Worm (Caenorhabditis elegans) whole organism, young adult: Measurements from ENCODE around the gene btbd-10.
"Not testable (repeated sequence)": the region's sequence is repeated elsewhere in the genome, so short reads cannot be mapped to it uniquely, and the experiment has no call there.

ENCODE experiments used
- B0035.1 ChIP-seq: sonication (generic microtip); optimal IDR thresholded peaks from 2 replicates; lab custom pipeline; 2016; ENCODE audit warnings: missing genetic modification characterization, mild to moderate bottlenecking, missing compliant biosample characterization, missing genotype, missing genetic modification reagents
- B0261.1 ChIP-seq: sonication (generic microtip); optimal IDR thresholded peaks from 2 replicates; lab custom pipeline; 2016; ENCODE audit warnings: mild to moderate bottlenecking, missing genetic modification characterization, moderate library complexity, missing compliant biosample characterization
- F22D6.2 ChIP-seq: sonication (generic microtip); optimal IDR thresholded peaks from 2 replicates; lab custom pipeline; 2016; ENCODE audit warnings: mild to moderate bottlenecking, missing genetic modification characterization, missing compliant biosample characterization
- F57A8.1 ChIP-seq: fragments of 200-800 bp; sonication (Bioruptor generic); optimal IDR thresholded peaks from 2 replicates; lab custom pipeline; 2018; ENCODE audit warnings: mild to moderate bottlenecking, missing genetic modification characterization, moderate library complexity, missing compliant biosample characterization
- F57C9.4 ChIP-seq: sonication (generic microtip); optimal IDR thresholded peaks from 2 replicates; lab custom pipeline; 2017; ENCODE audit warnings: mild to moderate bottlenecking, missing genetic modification characterization, missing compliant biosample characterization
- T07F8.4 ChIP-seq: sonication (generic microtip); optimal IDR thresholded peaks from 2 replicates; lab custom pipeline; 2016; ENCODE audit warnings: mild to moderate bottlenecking, missing genetic modification characterization, moderate library complexity, missing compliant biosample characterization
- T26A5.8 ChIP-seq: sonication (generic microtip); optimal IDR thresholded peaks from 2 replicates; lab custom pipeline; 2016; ENCODE audit warnings: missing genetic modification characterization, missing compliant biosample characterization
- Y53F4B.3 ChIP-seq: fragments of 200-800 bp; sonication (Bioruptor generic); IDR thresholded peaks from 2 replicates; pipeline ENCODE4 v1.3.6; 2022; ENCODE audit warnings: missing genetic modification reagents, missing genetic modification characterization, missing compliant biosample characterization
- atf-7 ChIP-seq: sonication (generic microtip); optimal IDR thresholded peaks from 2 replicates; lab custom pipeline; 2017; ENCODE audit warnings: mild to moderate bottlenecking, missing genetic modification characterization, missing compliant biosample characterization
- attf-5 ChIP-seq: fragments of 200-800 bp; sonication (Bioruptor generic); optimal IDR thresholded peaks from 2 replicates; lab custom pipeline; 2018; ENCODE audit warnings: mild to moderate bottlenecking, missing genetic modification characterization, missing compliant biosample characterization
- attf-6 ChIP-seq: fragments of 200-800 bp; sonication (Bioruptor generic); IDR thresholded peaks from 2 replicates; pipeline ENCODE4 v1.3.6; 2022; ENCODE audit warnings: missing genetic modification reagents, missing genetic modification characterization, missing compliant biosample characterization
- cebp-1 ChIP-seq, 2 experiments: fragments of 200-800 bp in 1 of 2; sonication (Bioruptor generic) in 1 of 2; sonication (generic microtip) in 1 of 2; IDR thresholded peaks in 1 of 2; optimal IDR thresholded peaks in 1 of 2; 2 replicates each; pipeline versions ENCODE4 v1.3.6 to Lab custom; 2017 to 2022; ENCODE audit warnings: missing compliant biosample characterization in 2 of 2, missing genetic modification characterization in 2 of 2, mild to moderate bottlenecking in 1 of 2, missing genetic modification reagents in 1 of 2, moderate library complexity in 1 of 2
- ceh-91 ChIP-seq: fragments of 200-800 bp; sonication (Bioruptor generic); IDR thresholded peaks from 2 replicates; pipeline ENCODE4 v1.3.6; 2022; ENCODE audit warnings: missing genetic modification reagents, missing genetic modification characterization, missing compliant biosample characterization
- die-1 ChIP-seq: sonication (generic microtip); optimal IDR thresholded peaks from 2 replicates; lab custom pipeline; 2016; ENCODE audit warnings: missing genotype, mild to moderate bottlenecking, missing genetic modification characterization, missing compliant biosample characterization
- dpff-1 ChIP-seq: sonication (generic microtip); optimal IDR thresholded peaks from 2 replicates; lab custom pipeline; 2017; ENCODE audit warnings: mild to moderate bottlenecking, missing genetic modification characterization, missing compliant biosample characterization
- dpl-1 ChIP-seq: fragments of 150-350 bp; optimal IDR thresholded peaks from 2 replicates; lab custom pipeline; 2014; ENCODE audit warnings: missing biosample characterization, missing genetic modification reagents, missing genetic modification characterization
- egl-18 ChIP-seq: fragments of 200-800 bp; sonication (Bioruptor generic); IDR thresholded peaks from 2 replicates; pipeline ENCODE4 v1.3.6; 2022; ENCODE audit warnings: missing genetic modification reagents, missing genetic modification characterization, missing compliant biosample characterization
- egrh-3 ChIP-seq: fragments of 200-800 bp; sonication (Bioruptor generic); IDR thresholded peaks from 2 replicates; pipeline ENCODE4 v1.3.6; 2022; ENCODE audit warnings: missing genetic modification reagents, missing genetic modification characterization, missing compliant biosample characterization
- ets-4 ChIP-seq: fragments of 200-800 bp; sonication (Bioruptor generic); optimal IDR thresholded peaks from 2 replicates; lab custom pipeline; 2018; ENCODE audit warnings: mild to moderate bottlenecking, missing genetic modification characterization, missing compliant biosample characterization
- fkh-3 ChIP-seq: sonication (generic microtip); optimal IDR thresholded peaks from 2 replicates; lab custom pipeline; 2016; ENCODE audit warnings: mild to moderate bottlenecking, missing genetic modification characterization, missing compliant biosample characterization
- hrde-1 ChIP-seq: sonication (generic microtip); optimal IDR thresholded peaks from 2 replicates; lab custom pipeline; 2016; ENCODE audit warnings: missing genetic modification characterization, mild to moderate bottlenecking, missing compliant biosample characterization, moderate library complexity, missing genotype, missing genetic modification reagents, borderline replicate concordance
- lag-1 ChIP-seq: fragments of 200-800 bp; sonication (Bioruptor generic); IDR thresholded peaks from 2 replicates; pipeline ENCODE4 v1.3.6; 2022; ENCODE audit warnings: missing genetic modification reagents, missing genetic modification characterization, missing compliant biosample characterization
- let-607 ChIP-seq, 2 experiments: fragments of 200-800 bp in 1 of 2; sonication (Bioruptor generic) in 1 of 2; sonication (generic microtip) in 1 of 2; optimal IDR thresholded peaks; 2 replicates each; lab custom pipeline; 2016 to 2018; ENCODE audit warnings: mild to moderate bottlenecking in 2 of 2, missing compliant biosample characterization in 2 of 2, missing genetic modification characterization in 2 of 2, moderate library complexity in 2 of 2, missing genotype in 1 of 2
- lir-1 ChIP-seq: fragments of 200-800 bp; sonication (Bioruptor generic); conservative IDR thresholded peaks from 2 replicates; pipeline ENCODE4 v1.3.6; 2022; ENCODE audit warnings: missing genetic modification reagents, missing genetic modification characterization, missing compliant biosample characterization
- madf-3 ChIP-seq: fragments of 200-800 bp; sonication (Bioruptor generic); IDR thresholded peaks from 2 replicates; pipeline ENCODE4 v1.3.6; 2022; ENCODE audit warnings: missing genetic modification reagents, missing genetic modification characterization, missing compliant biosample characterization
- madf-6 ChIP-seq: fragments of 200-800 bp; sonication (Bioruptor generic); IDR thresholded peaks from 2 replicates; pipeline ENCODE4 v1.3.6; 2022; ENCODE audit warnings: missing genetic modification reagents, missing genetic modification characterization, missing compliant biosample characterization
- mel-28 ChIP-seq: sonication (generic microtip); optimal IDR thresholded peaks from 2 replicates; lab custom pipeline; 2016; ENCODE audit warnings: borderline replicate concordance, mild to moderate bottlenecking, missing genetic modification characterization, missing compliant biosample characterization
- nfya-2 ChIP-seq: fragments of 200-800 bp; sonication (Bioruptor generic); IDR thresholded peaks from 2 replicates; pipeline ENCODE4 v1.3.6; 2022; ENCODE audit warnings: missing genetic modification reagents, missing genetic modification characterization, missing compliant biosample characterization
- nhr-120 ChIP-seq: fragments of 200-800 bp; sonication (Bioruptor generic); IDR thresholded peaks from 2 replicates; pipeline ENCODE4 v1.3.6; 2022; ENCODE audit warnings: missing genetic modification characterization, missing compliant biosample characterization
- nhr-27 ChIP-seq: fragments of 200-800 bp; sonication (Bioruptor generic); optimal IDR thresholded peaks from 2 replicates; lab custom pipeline; 2018; ENCODE audit warnings: mild to moderate bottlenecking, missing genetic modification characterization, moderate library complexity, missing compliant biosample characterization
- nhr-80 ChIP-seq: sonication (generic microtip); optimal IDR thresholded peaks from 2 replicates; lab custom pipeline; 2016; ENCODE audit warnings: missing genetic modification characterization, missing compliant biosample characterization
- nhr-90 ChIP-seq: sonication (generic microtip); optimal IDR thresholded peaks from 2 replicates; lab custom pipeline; 2016; ENCODE audit warnings: missing genotype, mild to moderate bottlenecking, missing genetic modification characterization, missing compliant biosample characterization
- pbrm-1 ChIP-seq: fragments of 200-800 bp; sonication (Bioruptor generic); IDR thresholded peaks from 2 replicates; pipeline ENCODE4 v1.3.6; 2022; ENCODE audit warnings: missing genetic modification reagents, missing genetic modification characterization, missing compliant biosample characterization
- sdz-38 ChIP-seq: sonication (generic microtip); optimal IDR thresholded peaks from 2 replicates; lab custom pipeline; 2016; ENCODE audit warnings: missing genotype, missing genetic modification characterization, missing compliant biosample characterization
- snpc-4 ChIP-seq, 5 experiments: fragments of 150-350 bp in 1 of 5; sonication (generic microtip) in 4 of 5; optimal IDR thresholded peaks; 2 replicates each; lab custom pipeline; 2014 to 2018; ENCODE audit warnings: missing genetic modification characterization in 5 of 5, missing biosample characterization in 3 of 5, antibody characterized with exemption in 2 of 5, mild to moderate bottlenecking in 2 of 5, missing compliant biosample characterization in 2 of 5, missing genotype in 2 of 5, moderate library complexity in 2 of 5, missing genetic modification reagents in 1 of 5
- unc-130 ChIP-seq: sonication (generic microtip); optimal IDR thresholded peaks from 2 replicates; lab custom pipeline; 2016; ENCODE audit warnings: missing genetic modification reagents, missing genetic modification characterization, missing compliant biosample characterization
- unc-62 ChIP-seq: fragments of 150-350 bp; optimal IDR thresholded peaks from 2 replicates; lab custom pipeline; 2014; ENCODE audit warnings: missing biosample characterization, missing genetic modification reagents, missing genetic modification characterization
- zim-3 ChIP-seq: sonication (generic microtip); optimal IDR thresholded peaks from 2 replicates; lab custom pipeline; 2017; ENCODE audit warnings: mild to moderate bottlenecking, missing genetic modification characterization, moderate library complexity, missing compliant biosample characterization
- ztf-18 ChIP-seq: sonication (generic microtip); optimal IDR thresholded peaks from 2 replicates; lab custom pipeline; 2016; ENCODE audit warnings: missing genotype, mild to moderate bottlenecking, missing genetic modification characterization, missing compliant biosample characterization
- ztf-22 ChIP-seq: fragments of 200-800 bp; sonication (Bioruptor generic); optimal IDR thresholded peaks from 2 replicates; lab custom pipeline; 2018; ENCODE audit warnings: mild to moderate bottlenecking, missing genetic modification characterization, moderate library complexity, missing compliant biosample characterization

Gene btbd-10

DNA sequence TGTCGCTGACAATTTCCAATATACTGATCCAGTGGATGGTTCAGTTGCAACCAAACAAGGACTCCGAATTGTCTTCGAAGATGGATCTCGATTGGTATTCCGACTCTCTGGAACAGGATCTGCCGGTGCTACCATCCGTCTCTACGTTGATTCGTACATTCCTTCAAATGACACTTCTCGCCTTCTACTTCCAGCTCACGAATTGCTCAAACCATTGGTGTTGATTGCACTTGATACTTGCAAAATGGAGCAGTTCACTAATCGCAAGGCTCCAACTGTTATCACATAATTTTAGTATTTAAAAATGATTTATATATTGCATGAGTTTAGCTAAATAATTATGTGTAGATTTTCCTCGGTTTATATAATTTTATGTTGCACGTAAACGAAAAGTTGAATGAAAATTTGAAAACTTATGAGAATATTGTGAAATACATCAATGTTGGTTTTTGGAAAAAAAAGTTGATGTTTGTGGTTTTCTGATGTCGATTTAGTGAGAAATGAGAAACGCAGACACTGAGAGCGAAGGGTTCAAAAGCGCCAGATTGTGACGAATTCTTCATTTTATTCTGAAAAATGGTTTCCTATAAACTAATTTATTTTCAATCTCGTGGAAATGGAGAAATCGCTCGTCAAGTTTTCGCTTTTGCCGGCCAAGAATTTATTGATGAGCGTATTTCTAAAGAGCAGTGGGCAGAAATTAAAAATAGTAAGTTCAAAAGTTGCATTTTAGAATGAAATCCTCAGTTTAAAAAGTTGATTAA lies 13.6 kb upstream of the btbd-10 start, which contains the start of gene gst-9 (continued):
- peak; percentile 36 for TF ChIP-seq nhr-90 (tag; lab: Kevin White, UChicago)
- TF ChIP-seq B0261.1, result no peak
- no peak for TF ChIP-seq ceh-91 (GFP tag; lab: Robert Waterston, UW)

DNA sequence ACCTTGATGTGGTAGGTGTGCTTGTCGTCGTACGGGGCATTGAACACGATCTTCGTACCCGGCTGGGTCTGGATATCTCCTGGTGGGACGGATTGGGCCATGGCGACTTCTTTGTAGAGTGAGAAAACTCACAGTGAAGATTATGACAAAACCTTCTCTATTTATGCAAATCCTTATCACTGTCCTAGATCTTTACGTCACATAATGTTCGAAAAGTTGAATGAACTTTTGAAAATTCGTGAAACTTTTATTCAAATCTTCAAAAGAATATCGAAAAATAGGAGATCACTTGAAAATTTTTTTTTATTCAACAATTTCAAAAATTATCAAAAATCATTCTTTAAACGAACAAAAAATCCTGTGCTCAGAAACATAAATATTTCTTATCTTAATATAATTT lies 12.2 kb upstream of the btbd-10 start, which contains the start of gene msp-33:
TSS of gene msp-33 (minus strand) at position 101 of the 400 bp plus-strand sequence.
- TF ChIP-seq Y53F4B.3 (GFP tag; lab: Robert Waterston, UW), result no peak
- TF ChIP-seq nhr-120 (GFP tag; lab: Robert Waterston, UW), result 0 out of 2 replicates have a peak, but pooled peaks have one; percentile 66

DNA sequence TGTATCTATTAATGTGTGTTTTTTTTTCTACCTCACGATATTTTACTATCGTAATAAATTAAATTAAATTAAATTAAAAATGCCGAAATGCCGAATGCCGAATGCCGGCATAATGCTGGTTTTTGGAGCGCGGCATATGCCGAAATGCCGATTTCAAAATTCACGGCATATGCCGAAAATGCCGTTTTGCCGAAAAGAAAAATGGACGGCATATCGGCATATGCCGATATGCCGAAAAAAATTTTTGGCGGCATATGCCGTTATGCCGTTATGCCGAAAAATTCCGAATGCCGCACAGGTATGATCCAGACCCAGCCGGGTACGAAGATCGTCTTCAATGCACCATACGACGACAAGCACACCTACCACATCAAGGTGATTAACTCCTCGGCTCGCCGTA lies 6.3 kb upstream of the btbd-10 start, which contains the start of gene msp-32:
TSS of gene msp-32 (plus strand) at position 301 of the 400 bp plus-strand sequence.
- not testable (repeated sequence) for TF ChIP-seq die-1, sdz-38, nhr-80 (tag; lab: Kevin White, UChicago)

DNA sequence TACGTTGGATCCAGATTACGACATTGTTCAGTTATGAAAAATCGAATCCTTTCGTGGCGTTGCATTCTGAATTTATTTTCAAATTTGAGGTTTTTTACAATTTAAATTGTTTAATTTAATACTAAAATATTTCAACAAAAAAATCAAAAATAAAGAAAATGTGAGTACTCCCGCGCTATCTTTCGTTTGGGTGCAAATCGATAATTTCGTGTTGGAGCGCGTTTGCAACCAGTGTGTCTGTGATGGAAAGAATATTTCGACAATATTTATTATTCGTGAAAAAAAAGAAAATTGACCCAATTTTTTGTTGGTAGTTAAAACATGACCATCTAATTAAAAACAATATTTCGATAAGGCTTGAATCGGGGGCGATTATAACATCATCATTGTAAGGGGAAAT lies 2.8 kb upstream of the btbd-10 start, which contains the start of gene R05F9.9:
TSS of gene R05F9.9 (minus strand) at position 66 of the 400 bp plus-strand sequence.
- TF ChIP-seq hrde-1 (tag; lab: Kevin White, UChicago), result no peak
- TF ChIP-seq mel-28 (tag; lab: Kevin White, UChicago), result no peak
- no peak for TF ChIP-seq T07F8.4
- TF ChIP-seq lag-1 (GFP tag; lab: Robert Waterston, UW), result no peak
- TF ChIP-seq dpl-1 (GFP tag; lab: Kevin White, UChicago), result no peak
- TF ChIP-seq madf-3 (GFP tag; lab: Robert Waterston, UW), result 0 out of 2 replicates have a peak, but pooled peaks have one; percentile 1
- no peak for TF ChIP-seq fkh-3
- no peak for TF ChIP-seq F57C9.4 (tag; lab: Kevin White, UChicago)
- TF ChIP-seq F57A8.1 (GFP tag; lab: Kevin White, UChicago), result no peak
- TF ChIP-seq attf-5 (GFP tag; lab: Kevin White, UChicago), result peak; percentile 31
- TF ChIP-seq attf-6 (GFP tag; lab: Robert Waterston, UW), result no peak
- TF ChIP-seq nfya-2 (GFP tag; lab: Robert Waterston, UW), result no peak
- no peak for TF ChIP-seq egrh-3 (GFP tag; lab: Robert Waterston, UW)
- TF ChIP-seq atf-7, result peak; percentile 46
- TF ChIP-seq B0261.1, result no peak
- TF ChIP-seq let-607 (tag; optimal IDR thresholded peaks at IDR 0.05; lab: Kevin White, UChicago), result no peak
- TF ChIP-seq unc-130 (GFP tag; lab: Kevin White, UChicago), result no peak
- TF ChIP-seq ets-4 (GFP tag; lab: Kevin White, UChicago), result no peak
- no peak for TF ChIP-seq snpc-4 (GFP tag; optimal IDR thresholded peaks at IDR 0.05; lab: Kevin White, UChicago)
- peak in 2 of 4 experiments; percentile 23 to 50 for TF ChIP-seq snpc-4 (tag; optimal IDR thresholded peaks at IDR 0.05; lab: Kevin White, UChicago)
- TF ChIP-seq unc-62, result no peak
- peak; percentile 10 for TF ChIP-seq nhr-90 (tag; lab: Kevin White, UChicago)
- no peak for TF ChIP-seq ztf-18 (tag; lab: Kevin White, UChicago)
- TF ChIP-seq nhr-120 (GFP tag; lab: Robert Waterston, UW), result no peak
- TF ChIP-seq F22D6.2 (tag; lab: Kevin White, UChicago), result no peak
- no peak for TF ChIP-seq egl-18 (GFP tag; lab: Robert Waterston, UW)
- no peak for TF ChIP-seq lir-1 (GFP tag; lab: Robert Waterston, UW)
- no peak for TF ChIP-seq Y53F4B.3 (GFP tag; lab: Robert Waterston, UW)
- TF ChIP-seq ztf-22 (GFP tag; lab: Kevin White, UChicago), result no peak
- TF ChIP-seq madf-6, result peak; percentile 51
- TF ChIP-seq T26A5.8, result no peak
- no peak for TF ChIP-seq B0035.1 (tag; lab: Kevin White, UChicago)
- no peak for TF ChIP-seq dpff-1
- TF ChIP-seq pbrm-1 (GFP tag; lab: Robert Waterston, UW), result no peak
- TF ChIP-seq zim-3 (tag; lab: Kevin White, UChicago), result no peak
- no peak for TF ChIP-seq nhr-27 (tag; lab: Kevin White, UChicago)
- no peak for TF ChIP-seq cebp-1 (GFP tag; IDR thresholded peaks at IDR 0.05; lab: Robert Waterston, UW)
- TF ChIP-seq cebp-1 (tag; optimal IDR thresholded peaks at IDR 0.05; lab: Kevin White, UChicago), result peak; percentile 57
